Worm (Caenorhabditis elegans): ENCODE results near the gene nhr-91.

The nhr-91 gene

DNA sequence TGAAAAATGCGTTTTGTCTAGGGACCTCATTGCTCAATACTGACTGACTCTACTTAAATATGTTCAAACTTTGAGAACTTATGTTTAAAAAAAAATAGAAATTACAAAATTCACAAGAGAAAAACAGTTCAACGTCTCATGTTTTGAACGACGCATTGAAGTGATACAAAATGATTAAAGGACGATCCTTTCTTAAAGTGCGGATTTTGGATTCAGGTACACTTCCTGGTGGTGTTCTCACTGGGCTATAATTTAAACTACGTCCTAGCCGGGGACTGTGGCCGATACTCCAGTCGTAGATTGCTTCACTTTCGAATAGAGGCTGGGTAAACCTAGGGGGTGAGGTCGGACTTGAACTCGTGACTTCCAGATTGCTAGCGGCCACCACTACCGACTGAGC, 26.5 kb downstream of the nhr-91 start:
- TF ChIP-seq rpc-1 (optimal IDR thresholded peaks at IDR 0.05) (no peak), rpc-1 (tag; optimal IDR thresholded peaks at IDR 0.05) (peak; percentile 29), ztf-6 (GFP tag; IDR thresholded peaks at IDR 0.05) (no peak)

- TF ChIP-seq F57C9.4 (tag; optimal IDR thresholded peaks at IDR 0.05) (no peak), Y56A3A.18 (GFP tag; IDR thresholded peaks at IDR 0.05) (no peak), mxl-1 (tag; optimal IDR thresholded peaks at IDR 0.05) (no peak), hlh-26 (GFP tag; conservative IDR thresholded peaks at IDR 0.05) (no peak), ama-1 (optimal IDR thresholded peaks at IDR 0.05) (no peak), ama-1 (GFP tag; optimal IDR thresholded peaks at IDR 0.05) (no peak), B0019.2 (GFP tag; conservative IDR thresholded peaks at IDR 0.05) (no peak), hrde-1 (tag; optimal IDR thresholded peaks at IDR 0.05; ENCODE audit: borderline replicate concordance) (no peak), repo-1 (tag; optimal IDR thresholded peaks at IDR 0.05) (no peak), ztf-6 (GFP tag; IDR thresholded peaks at IDR 0.05) (no peak), nhr-27 (tag; optimal IDR thresholded peaks at IDR 0.05) (no peak), lin-35 (GFP tag; optimal IDR thresholded peaks at IDR 0.05) (no peak), nfyb-1 (GFP tag; IDR thresholded peaks at IDR 0.05) (no peak), K12H6.12 (tag; optimal IDR thresholded peaks at IDR 0.05) (no peak), ekl-4 (GFP tag; IDR thresholded peaks at IDR 0.05) (no peak), attf-5 (GFP tag; optimal IDR thresholded peaks at IDR 0.05) (no peak), K11D2.4 (GFP tag; IDR thresholded peaks at IDR 0.05) (no peak), ceh-79 (tag; optimal IDR thresholded peaks at IDR 0.05) (no peak), egl-44 (GFP tag; IDR thresholded peaks at IDR 0.05) (no peak), hmg-20 (GFP tag; IDR thresholded peaks at IDR 0.05) (no peak), nhr-120 (GFP tag; IDR thresholded peaks at IDR 0.05) (no peak)
Measured at ce11 chrX:15336392-15336791, 27.2 kb downstream of the nhr-91 start.

- no peak for TF ChIP-seq tbx-9 (tag; optimal IDR thresholded peaks at IDR 0.05; ENCODE audit: borderline replicate concordance)
- no peak for TF ChIP-seq let-526 (GFP tag; IDR thresholded peaks at IDR 0.05)
- TF ChIP-seq nfya-2 (GFP tag; IDR thresholded peaks at IDR 0.05) = no peak
- TF ChIP-seq B0261.1 (tag; optimal IDR thresholded peaks at IDR 0.05) = no peak
- no peak for TF ChIP-seq hrde-1 (tag; optimal IDR thresholded peaks at IDR 0.05; ENCODE audit: borderline replicate concordance)
- no peak for TF ChIP-seq ets-4 (GFP tag; optimal IDR thresholded peaks at IDR 0.05)
- no peak for TF ChIP-seq D2030.7 (GFP tag; IDR thresholded peaks at IDR 0.05)
- no peak for TF ChIP-seq mcd-1 (GFP tag; IDR thresholded peaks at IDR 0.05)
- TF ChIP-seq rpc-1 (optimal IDR thresholded peaks at IDR 0.05) = no peak
- TF ChIP-seq rpc-1 (tag; optimal IDR thresholded peaks at IDR 0.05) = no peak
- no peak for TF ChIP-seq somi-1 (GFP tag; optimal IDR thresholded peaks at IDR 0.05)
Measured at ce11 chrX:15338195-15338594, 29.0 kb downstream of the nhr-91 start.

DNA sequence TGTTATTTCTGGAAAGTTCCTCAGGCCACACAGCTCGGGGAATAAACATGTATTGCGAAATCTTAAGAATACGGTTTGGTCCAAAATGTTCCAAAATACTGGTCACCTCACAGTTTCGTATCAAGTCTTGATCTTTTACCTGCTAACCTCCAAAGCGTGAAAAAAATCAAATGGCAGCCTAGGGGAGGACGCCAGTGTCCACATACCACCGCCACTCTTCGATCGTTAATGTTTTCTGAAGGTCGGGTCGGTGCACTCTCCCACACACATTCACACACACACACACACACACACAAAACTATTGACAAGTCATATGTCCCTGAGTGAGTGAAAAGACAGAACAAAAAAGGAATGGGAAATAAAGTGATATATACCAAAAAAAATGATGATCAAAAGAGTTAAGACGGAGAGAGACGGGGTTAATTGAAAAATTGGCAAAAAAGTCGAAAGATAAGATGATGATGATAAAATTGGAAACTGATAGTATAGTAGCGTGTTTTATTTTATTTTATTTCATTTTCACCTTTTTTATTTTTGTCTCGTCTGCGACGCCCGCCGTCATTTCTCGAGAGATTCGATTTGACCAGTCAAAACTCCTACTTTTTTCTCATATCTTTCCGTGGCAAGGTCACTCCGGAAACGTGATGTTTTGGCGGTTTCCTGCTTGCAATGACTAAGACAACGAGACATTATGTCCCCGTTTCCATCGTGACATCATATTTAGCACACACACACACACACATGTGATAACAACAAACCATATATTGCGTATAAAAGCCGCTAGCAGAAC, 30.8 kb downstream of the nhr-91 start, which contains the start of gene Y15E3A.5:
Y15E3A.5 (plus strand) TSS at position 752 of the 790 bp plus-strand sequence.
- TF ChIP-seq lin-40 (tag; optimal IDR thresholded peaks at IDR 0.05) (peak; percentile 55), attf-5 (GFP tag; optimal IDR thresholded peaks at IDR 0.05) (peak; percentile 3), nhr-80 (tag; optimal IDR thresholded peaks at IDR 0.05) (peak; percentile 83), sea-2 (GFP tag; IDR thresholded peaks at IDR 0.05) (no peak), unc-130 (GFP tag; optimal IDR thresholded peaks at IDR 0.05) (no peak), snpc-4 (GFP tag; optimal IDR thresholded peaks at IDR 0.05) (no peak), snpc-4 (tag; optimal IDR thresholded peaks at IDR 0.05) (peak in 1 of 4 experiments; percentile 24), hsf-1 (GFP tag; IDR thresholded peaks at IDR 0.05) (no peak), ceh-27 (GFP tag; optimal IDR thresholded peaks at IDR 0.05) (peak; percentile 38), xnd-1 (tag; optimal IDR thresholded peaks at IDR 0.05) (no peak), snpc-1.3 (tag; optimal IDR thresholded peaks at IDR 0.05; ENCODE audit: insufficient read depth) (no peak), dox-1 (GFP tag; IDR thresholded peaks at IDR 0.05) (no peak), F49E8.2 (tag; optimal IDR thresholded peaks at IDR 0.05; ENCODE audit: insufficient read depth) (no peak), cebp-1 (GFP tag; IDR thresholded peaks at IDR 0.05) (peak; percentile 82), cebp-1 (tag; optimal IDR thresholded peaks at IDR 0.05) (peak; percentile 93)

Data from whole organism, young adult.